Fruit fly (Drosophila melanogaster) S2 (cell line): Measurements from ENCODE around the gene CG42579.
"Not testable (repeated sequence)": the region's sequence is repeated elsewhere in the genome, so short reads cannot be mapped to it uniquely, and the experiment has no call there.

ENCODE experiments used
- CG8478 ChIP-seq: fragments of >200 bp; optimal IDR thresholded peaks from 2 replicates; lab custom pipeline; 2018
- CTCF ChIP-seq, 2 experiments: fragments of >200 bp; optimal IDR thresholded peaks; 2 replicates each; lab custom pipeline; 2018

CG42579 gene

dm6 chrX:20527331-20527730 is at the start of gene CG42579:
Gene CG42579 (plus strand): TSS chrX:20527631.
- not testable (repeated sequence) for TF ChIP-seq CG8478; CTCF (optimal IDR thresholded peaks at IDR 0.05; lab: Kevin White, UChicago)

- no peak for TF ChIP-seq CTCF (optimal IDR thresholded peaks at IDR 0.05; lab: Kevin White, UChicago)
- TF ChIP-seq CG8478, result no peak
Measured at dm6 chrX:20478674-20479073, 48.8 kb upstream of the CG42579 start.

dm6 chrX:20480382-20480781 is 47.0 kb upstream of the CG42579 start:
- TF ChIP-seq CTCF (optimal IDR thresholded peaks at IDR 0.05; lab: Kevin White, UChicago) (no peak), CG8478 (no peak)

dm6 chrX:20481404-20481803 is 46.0 kb upstream of the CG42579 start:
- TF ChIP-seq CG8478 (no peak), CTCF (optimal IDR thresholded peaks at IDR 0.05; lab: Kevin White, UChicago) (no peak)

- no peak for TF ChIP-seq CG8478
- TF ChIP-seq CTCF (optimal IDR thresholded peaks at IDR 0.05; lab: Kevin White, UChicago), result no peak
Measured at dm6 chrX:20482790-20483564, 44.5 kb upstream of the CG42579 start.

dm6 chrX:20485880-20486279 is 41.6 kb upstream of the CG42579 start, which contains the start of gene CG15461:
Gene CG15461 (plus strand): TSS chrX:20486180.
- no peak for TF ChIP-seq CG8478
- no peak for TF ChIP-seq CTCF (optimal IDR thresholded peaks at IDR 0.05; lab: Kevin White, UChicago)

- TF ChIP-seq CTCF (optimal IDR thresholded peaks at IDR 0.05; lab: Kevin White, UChicago), result no peak
- no peak for TF ChIP-seq CG8478
Measured at dm6 chrX:20488701-20489122, 38.7 kb upstream of the CG42579 start.

dm6 chrX:20489382-20489994 is 37.9 kb upstream of the CG42579 start:
- TF ChIP-seq CTCF (optimal IDR thresholded peaks at IDR 0.05; lab: Kevin White, UChicago) (no peak), CG8478 (no peak)

dm6 chrX:20489995-20490393 is 37.4 kb upstream of the CG42579 start:
- TF ChIP-seq CG8478, result no peak
- TF ChIP-seq CTCF (optimal IDR thresholded peaks at IDR 0.05; lab: Kevin White, UChicago), result no peak

dm6 chrX:20490883-20491282 is 36.5 kb upstream of the CG42579 start:
- TF ChIP-seq CTCF (optimal IDR thresholded peaks at IDR 0.05; lab: Kevin White, UChicago) (no peak), CG8478 (no peak)

dm6 chrX:20492672-20493071 is 34.8 kb upstream of the CG42579 start:
- no peak for TF ChIP-seq CTCF (optimal IDR thresholded peaks at IDR 0.05; lab: Kevin White, UChicago)

- TF ChIP-seq CTCF (optimal IDR thresholded peaks at IDR 0.05; lab: Kevin White, UChicago), result no peak
- TF ChIP-seq CG8478, result no peak
Measured at dm6 chrX:20495117-20495516, 32.3 kb upstream of the CG42579 start.

dm6 chrX:20495767-20496656 is 31.4 kb upstream of the CG42579 start:
- TF ChIP-seq CG8478 (no peak), CTCF (optimal IDR thresholded peaks at IDR 0.05; lab: Kevin White, UChicago) (no peak)

dm6 chrX:20498989-20499388 is 28.4 kb upstream of the CG42579 start:
- TF ChIP-seq CG8478 (no peak), CTCF (optimal IDR thresholded peaks at IDR 0.05; lab: Kevin White, UChicago) (no peak)

dm6 chrX:20499802-20500201 is 27.6 kb upstream of the CG42579 start:
- no peak for TF ChIP-seq CG8478
- no peak for TF ChIP-seq CTCF (optimal IDR thresholded peaks at IDR 0.05; lab: Kevin White, UChicago)
